Worm (Caenorhabditis elegans): ENCODE measurements around the gene clc-32.

Gene clc-32

DNA sequence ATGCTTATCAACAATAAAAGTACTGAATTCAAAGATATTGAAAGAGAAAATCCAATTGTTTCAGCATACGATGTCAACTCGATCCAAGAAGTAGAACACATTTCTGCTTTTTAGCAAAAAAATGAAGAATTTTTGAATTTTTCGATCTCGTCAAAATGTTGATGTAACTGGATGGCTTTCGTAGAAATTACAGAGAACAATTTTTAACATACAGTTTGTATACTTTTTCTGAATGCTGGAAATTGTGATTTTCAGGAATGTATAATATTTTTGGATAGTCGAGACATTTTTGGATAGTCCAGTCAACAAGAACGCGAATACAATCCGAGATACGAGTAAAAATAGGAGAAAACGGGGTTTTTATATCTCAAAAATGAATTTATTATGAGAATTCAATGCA, 22.4 kb downstream of the clc-32 start, which contains the start of gene str-103:
Gene str-103, minus strand, starts transcription at position 101 of the 400 bp plus-strand sequence.
- TF ChIP-seq unc-62 (GFP tag; optimal IDR thresholded peaks at IDR 0.05) = no peak

DNA sequence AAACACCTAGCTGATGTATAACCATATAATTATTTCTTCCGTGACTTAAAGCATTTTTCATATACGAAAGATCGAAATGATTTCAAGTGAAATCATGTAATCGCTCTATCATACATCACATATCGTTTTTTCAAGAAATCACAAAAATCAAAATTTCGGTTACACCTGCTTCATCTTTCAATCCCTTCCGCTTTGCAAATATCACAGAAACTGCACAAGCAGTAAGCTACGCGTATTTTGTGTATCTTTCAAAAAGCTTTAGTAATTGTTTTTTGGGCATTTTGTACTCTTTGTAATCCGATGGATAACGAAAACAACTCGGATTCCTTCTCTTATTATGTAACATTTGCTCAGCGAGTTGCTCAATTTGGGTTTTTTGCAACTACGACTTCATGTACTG, 25.6 kb downstream of the clc-32 start, which contains the start of gene str-25:
Gene str-25, plus strand, starts transcription at position 301 of the 400 bp plus-strand sequence.
- TF ChIP-seq unc-62 (GFP tag; optimal IDR thresholded peaks at IDR 0.05) = no peak

- no peak for TF ChIP-seq unc-62 (GFP tag; optimal IDR thresholded peaks at IDR 0.05)
These were observed 26.7 kb downstream of the clc-32 start, which contains the start of gene srxa-16 for ce11 chrV:16114237-16114636. srxa-16 (minus strand) TSS chrV:16114337.

DNA sequence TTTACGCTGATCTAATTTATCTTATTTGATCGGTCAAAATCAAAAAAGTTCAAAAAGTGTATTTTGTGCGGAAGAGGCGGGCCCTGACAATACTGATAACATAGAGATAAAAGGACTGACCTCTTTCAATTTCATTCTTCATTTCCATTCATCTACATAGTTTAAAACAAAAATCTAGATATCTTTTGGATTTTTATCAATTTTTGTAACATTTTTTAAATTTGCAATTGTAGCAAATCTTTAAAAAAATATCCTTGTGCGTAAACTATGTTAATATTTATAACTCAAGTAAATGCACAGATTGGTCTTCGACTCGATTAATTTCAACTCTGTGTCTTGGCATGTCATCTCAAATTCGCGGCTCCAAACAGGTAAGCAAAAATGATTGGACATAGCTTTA, 37.4 kb downstream of the clc-32 start, which contains the start of gene argk-1:
Gene argk-1, plus strand, starts transcription at position 301 of the 400 bp plus-strand sequence.
- no peak for TF ChIP-seq unc-62 (GFP tag; optimal IDR thresholded peaks at IDR 0.05)

DNA sequence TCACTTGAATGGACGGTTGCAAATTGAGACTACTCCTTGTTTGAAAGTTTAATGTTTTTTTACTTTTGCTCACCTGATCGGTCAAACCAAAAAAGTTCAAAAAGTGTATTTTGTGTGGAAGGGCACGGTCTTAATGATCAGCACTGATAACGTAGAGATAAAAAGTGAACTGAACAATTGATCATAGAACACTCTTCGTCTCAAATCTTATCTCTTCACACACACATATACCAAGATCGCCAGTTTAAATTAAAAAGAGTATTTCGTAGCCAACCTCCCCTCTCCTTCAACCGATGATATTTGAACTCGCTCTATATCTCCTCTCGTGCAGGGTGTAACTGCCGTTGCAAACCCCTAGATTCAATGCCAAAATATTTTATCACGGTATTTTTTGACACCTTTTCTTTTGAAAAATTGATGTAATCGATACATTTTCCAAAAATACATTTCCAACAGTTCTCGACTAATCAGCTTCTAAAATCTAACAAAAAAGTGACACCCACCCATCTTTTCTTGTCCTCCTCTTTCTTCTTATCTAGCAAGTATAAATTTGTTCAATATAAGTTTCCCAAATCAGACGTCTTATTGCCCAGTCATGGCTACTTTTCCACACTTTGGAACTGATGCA, 40.8 kb downstream of the clc-32 start, which contains the start of gene cth-1:
Gene cth-1, plus strand, starts transcription at position 578 of the 628 bp plus-strand sequence.
- no peak for TF ChIP-seq unc-62 (GFP tag; optimal IDR thresholded peaks at IDR 0.05)

ce11 chrV:16099441-16099840, 41.5 kb downstream of the clc-32 start, which contains the start of gene str-7:
str-7 (minus strand) TSS chrV:16099541.
- no peak for TF ChIP-seq unc-62 (GFP tag; optimal IDR thresholded peaks at IDR 0.05)

DNA sequence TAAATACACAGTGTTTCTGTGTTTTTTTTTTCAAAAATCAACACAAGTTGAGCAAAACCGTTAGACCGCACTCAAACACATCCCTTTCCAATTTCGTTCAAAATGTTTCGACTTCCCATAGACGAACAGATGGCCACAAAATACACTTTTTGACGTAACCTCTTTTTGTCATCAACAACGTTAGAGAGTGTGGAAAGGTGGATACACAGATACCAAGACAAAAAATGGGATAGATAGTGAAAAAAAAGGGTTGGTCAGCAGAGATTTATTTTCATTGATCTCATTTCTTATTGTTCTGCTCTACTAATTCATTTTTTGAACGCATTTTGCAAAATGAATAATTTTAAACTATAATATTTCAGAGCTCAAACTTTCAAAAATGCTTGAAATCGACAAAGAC, 46.1 kb downstream of the clc-32 start:
- TF ChIP-seq unc-62 (GFP tag; optimal IDR thresholded peaks at IDR 0.05) = no peak

DNA sequence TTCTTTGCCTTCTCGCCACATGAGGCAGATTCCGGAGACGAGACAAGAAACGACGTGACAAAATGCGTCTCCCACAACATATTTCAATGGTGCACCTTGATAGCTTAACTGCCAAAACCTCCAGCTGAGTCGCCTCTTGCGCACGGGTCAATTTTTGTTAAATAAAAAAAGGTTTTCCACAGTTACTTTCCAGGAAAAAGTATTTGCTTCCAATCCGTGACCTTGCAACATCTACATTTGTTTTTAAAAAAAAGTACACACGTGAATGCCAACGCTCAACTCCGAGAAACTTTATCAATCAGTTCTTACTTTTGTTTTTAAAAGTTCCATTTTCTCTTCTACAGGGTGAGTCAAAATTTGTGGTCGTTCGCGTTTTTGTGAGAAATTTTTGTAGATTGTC, 46.7 kb downstream of the clc-32 start, which contains the start of gene F22B8.7:
Gene F22B8.7, plus strand, starts transcription at position 301 of the 400 bp plus-strand sequence.
- TF ChIP-seq unc-62 (GFP tag; optimal IDR thresholded peaks at IDR 0.05) = no peak

DNA sequence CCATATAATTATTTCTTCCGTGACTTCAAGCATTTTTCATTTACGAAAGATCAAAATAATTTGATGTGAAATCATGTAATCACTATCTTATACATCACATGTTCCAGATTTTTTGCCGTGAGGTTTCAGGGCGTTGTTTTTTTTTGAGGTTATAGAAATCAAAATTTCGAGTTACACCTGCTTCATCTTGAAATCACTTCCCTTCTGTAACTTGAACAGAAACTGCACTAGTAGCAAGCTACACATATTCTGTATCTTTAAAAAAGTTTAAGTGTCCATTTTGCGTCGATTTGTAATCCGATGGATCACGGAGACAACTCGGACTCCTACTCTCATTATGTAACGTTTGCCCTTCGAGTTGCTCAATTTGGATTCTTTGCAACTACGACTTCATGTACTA, 50.3 kb downstream of the clc-32 start, which contains the start of gene F22B8.3:
Gene F22B8.3, plus strand, starts transcription at position 301 of the 400 bp plus-strand sequence.
- no peak for TF ChIP-seq unc-62 (GFP tag; optimal IDR thresholded peaks at IDR 0.05)
